Fruit fly (Drosophila melanogaster): ENCODE measurements around the gene CG7083.
A peak's percentile ranks its signal among the peaks of the same experiment; 100 is the strongest.

Gene CG7083

dm6 chr3L:8347346-8347745 is 6.8 kb downstream of the CG7083 start (continued):
- TF ChIP-seq nau (GFP tag; optimal IDR thresholded peaks at IDR 0.05) = no peak
- peak; percentile 2 for TF ChIP-seq CG12659 (GFP tag; optimal IDR thresholded peaks at IDR 0.05)
- TF ChIP-seq pros (GFP tag; optimal IDR thresholded peaks at IDR 0.05) = no peak
- peak; percentile 47 for TF ChIP-seq fd64A (GFP tag; optimal IDR thresholded peaks at IDR 0.05)
- TF ChIP-seq CG16815 (GFP tag; optimal IDR thresholded peaks at IDR 0.05) = no peak
- no peak for TF ChIP-seq lov (optimal IDR thresholded peaks at IDR 0.05)
- 0 out of 3 replicates have a peak, but pooled peaks have one; percentile 44 for TF ChIP-seq lov (GFP tag; IDR thresholded peaks at IDR 0.05)
- TF ChIP-seq grn (GFP tag; optimal IDR thresholded peaks at IDR 0.05) = no peak
- TF ChIP-seq pum (GFP tag; optimal IDR thresholded peaks at IDR 0.05) = no peak
- TF ChIP-seq B-H2 (GFP tag; optimal IDR thresholded peaks at IDR 0.05) = peak; percentile 28
- peak; percentile 17 for TF ChIP-seq NC2α (GFP tag; optimal IDR thresholded peaks at IDR 0.05)
- TF ChIP-seq bcd (GFP tag; optimal IDR thresholded peaks at IDR 0.05) = peak; percentile 20
- TF ChIP-seq caup (GFP tag; optimal IDR thresholded peaks at IDR 0.05; ENCODE audit: severe bottlenecking) = peak; percentile 58
- no peak for TF ChIP-seq CG11456 (GFP tag; IDR thresholded peaks at IDR 0.05)
- no peak for TF ChIP-seq tgo (GFP tag; IDR thresholded peaks at IDR 0.05)
- peak; percentile 79; the same call in 2 of the 3 replicates for TF ChIP-seq gce (GFP tag; IDR thresholded peaks at IDR 0.05)
- TF ChIP-seq HmgZ (tag; optimal IDR thresholded peaks at IDR 0.05) = peak; percentile 39
- 0 out of 3 replicates have a peak, but pooled peaks have one; percentile 31 for TF ChIP-seq dysf (GFP tag; IDR thresholded peaks at IDR 0.05)
- TF ChIP-seq phol (tag; optimal IDR thresholded peaks at IDR 0.05) = no peak
- TF ChIP-seq CG18619 (GFP tag; optimal IDR thresholded peaks at IDR 0.05) = peak; percentile 18
- no peak for TF ChIP-seq Sox102F (GFP tag; optimal IDR thresholded peaks at IDR 0.05)
- TF ChIP-seq bsh (GFP tag; optimal IDR thresholded peaks at IDR 0.05) = peak in 1 of 2 experiments; percentile 22
- TF ChIP-seq zen (tag; optimal IDR thresholded peaks at IDR 0.05) = no peak
- TF ChIP-seq pan (optimal IDR thresholded peaks at IDR 0.05) = no peak
- TF ChIP-seq pan (GFP tag; optimal IDR thresholded peaks at IDR 0.05 in 1 of 2, IDR thresholded peaks at IDR 0.05 in 1 of 2) = peak in 1 of 2 experiments; percentile 64
- TF ChIP-seq Dbx (GFP tag; IDR thresholded peaks at IDR 0.05) = no peak
- TF ChIP-seq nerfin-1 (tag; optimal IDR thresholded peaks at IDR 0.05) = no peak
- TF ChIP-seq CG8290 (GFP tag; optimal IDR thresholded peaks at IDR 0.05) = no peak
- no peak for TF ChIP-seq CG8290 (tag; optimal IDR thresholded peaks at IDR 0.05)
- 0 out of 4 replicates have a peak, but pooled peaks have one; percentile 52 for TF ChIP-seq chinmo (GFP tag; IDR thresholded peaks at IDR 0.05; ENCODE audit: partially characterized antibody)
- TF ChIP-seq bab2 (GFP tag; optimal IDR thresholded peaks at IDR 0.05) = peak; percentile 4
- TF ChIP-seq Jarid2 (GFP tag; optimal IDR thresholded peaks at IDR 0.05) = peak; percentile 20
- TF ChIP-seq bowl (GFP tag; IDR thresholded peaks at IDR 0.05) = 0 out of 2 replicates have a peak, but pooled peaks have one; percentile 15
- TF ChIP-seq CG6813 (GFP tag; optimal IDR thresholded peaks at IDR 0.05) = peak; percentile 70
- no peak for TF ChIP-seq BEAF-32 (GFP tag; optimal IDR thresholded peaks at IDR 0.05)
- TF ChIP-seq CG13424 (tag; optimal IDR thresholded peaks at IDR 0.05) = no peak
- no peak for TF ChIP-seq hkb (optimal IDR thresholded peaks at IDR 0.05)
- peak; percentile 75 for TF ChIP-seq hkb (GFP tag; IDR thresholded peaks at IDR 0.05)
- peak; percentile 17 for TF ChIP-seq fd3F (GFP tag; optimal IDR thresholded peaks at IDR 0.05)
- TF ChIP-seq HLH54F (GFP tag; optimal IDR thresholded peaks at IDR 0.05) = no peak
- TF ChIP-seq CG7357 (GFP tag; IDR thresholded peaks at IDR 0.05) = no peak
- no peak for TF ChIP-seq CG9609 (GFP tag; optimal IDR thresholded peaks at IDR 0.05)
- no peak for TF ChIP-seq ab (GFP tag; optimal IDR thresholded peaks at IDR 0.05)
- TF ChIP-seq Awh (GFP tag; IDR thresholded peaks at IDR 0.05) = peak; percentile 31; the same call in 1 of the 2 replicates
- TF ChIP-seq Optix (GFP tag; IDR thresholded peaks at IDR 0.05) = no peak
- no peak for TF ChIP-seq CG11085 (GFP tag; IDR thresholded peaks at IDR 0.05)
- TF ChIP-seq CG14014 (GFP tag; IDR thresholded peaks at IDR 0.05) = peak; percentile 48; the same call in 1 of the 2 replicates
- no peak for TF ChIP-seq cad (GFP tag; optimal IDR thresholded peaks at IDR 0.05)
- no peak for TF ChIP-seq jumu (GFP tag; optimal IDR thresholded peaks at IDR 0.05)
- TF ChIP-seq vnd (GFP tag; IDR thresholded peaks at IDR 0.05; ENCODE audit: partially characterized antibody) = no peak
- peak; percentile 12 for TF ChIP-seq CG9727 (GFP tag; optimal IDR thresholded peaks at IDR 0.05)

Measured in whole organism, embryonic.